Worm (Caenorhabditis elegans) whole organism, early embryonic: ENCODE measurements around the gene C54E10.10.

ENCODE experiments used
- B0310.2 ChIP-seq: sonication (generic microtip); optimal IDR thresholded peaks from 2 replicates; lab custom pipeline; 2016; ENCODE audit warnings: mild to moderate bottlenecking, missing genetic modification characterization, missing compliant biosample characterization
- F13C5.2 ChIP-seq: sonication (generic microtip); optimal IDR thresholded peaks from 2 replicates; lab custom pipeline; 2017; ENCODE audit warnings: mild to moderate bottlenecking, missing genetic modification characterization, inconsistent platforms, missing compliant biosample characterization
- ama-1 ChIP-seq: fragments of 150-350 bp; optimal IDR thresholded peaks from 2 replicates; lab custom pipeline; 2014
- ceh-36 ChIP-seq: sonication (generic microtip); optimal IDR thresholded peaks from 2 replicates; lab custom pipeline; 2016; ENCODE audit warnings: missing genetic modification characterization, inconsistent platforms, missing compliant biosample characterization
- ets-7 ChIP-seq: sonication (generic microtip); optimal IDR thresholded peaks from 2 replicates; lab custom pipeline; 2016; ENCODE audit warnings: missing genotype, missing genetic modification characterization, missing compliant biosample characterization
- flt-1 ChIP-seq: fragments of 200-800 bp; sonication (Bioruptor generic); IDR thresholded peaks from 2 replicates; pipeline ENCODE4 v1.3.6; 2022; ENCODE audit warnings: missing genetic modification characterization, missing compliant biosample characterization
- pes-1 ChIP-seq: fragments of 200-800 bp; sonication (Bioruptor generic); IDR thresholded peaks from 2 replicates; pipeline ENCODE4 v1.3.6; 2022; ENCODE audit warnings: missing genetic modification reagents, missing genetic modification characterization, missing compliant biosample characterization

DNA sequence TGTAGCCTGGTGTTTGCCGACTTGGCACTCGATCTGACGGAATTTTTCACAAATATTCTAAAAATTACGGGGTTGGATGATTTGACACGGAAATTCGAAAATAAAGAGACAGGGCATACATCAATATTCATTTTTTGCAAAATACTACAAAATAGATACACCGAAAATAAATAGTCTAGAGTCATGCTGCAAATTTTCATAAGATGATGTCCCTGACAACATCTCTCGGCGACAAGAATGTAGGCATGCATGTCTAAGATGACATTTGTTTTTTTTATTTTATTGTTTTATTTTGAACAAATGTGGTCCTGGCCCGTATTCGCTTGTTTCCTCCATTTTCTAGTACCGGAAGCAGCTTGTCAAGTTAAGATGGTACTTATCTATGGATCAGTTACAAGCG, 31.8 kb downstream of the C54E10.10 start, which contains the start of gene clec-256:
- TF ChIP-seq ets-7 (tag; lab: Kevin White, UChicago) = no peak
- no peak for TF ChIP-seq pes-1 (GFP tag; lab: Robert Waterston, UW)
- no peak for TF ChIP-seq ceh-36
- no peak for TF ChIP-seq B0310.2 (tag; lab: Kevin White, UChicago)
- no peak for TF ChIP-seq F13C5.2 (tag; lab: Kevin White, UChicago)
- TF ChIP-seq flt-1 = no peak
- no peak for TF ChIP-seq ama-1 (lab: Kevin White, UChicago)
